Worm (Caenorhabditis elegans) whole organism, early embryonic: ENCODE measurements around the gene C45B2.8.

ENCODE experiments used
- B0310.2 ChIP-seq: sonication (generic microtip); optimal IDR thresholded peaks from 2 replicates; lab custom pipeline; 2016; ENCODE audit warnings: mild to moderate bottlenecking, missing genetic modification characterization, missing compliant biosample characterization
- F13C5.2 ChIP-seq: sonication (generic microtip); optimal IDR thresholded peaks from 2 replicates; lab custom pipeline; 2017; ENCODE audit warnings: mild to moderate bottlenecking, missing genetic modification characterization, inconsistent platforms, missing compliant biosample characterization
- aly-1 ChIP-seq: sonication (generic microtip); optimal IDR thresholded peaks from 2 replicates; lab custom pipeline; 2016; ENCODE audit warnings: missing genetic modification characterization, missing compliant biosample characterization
- ama-1 ChIP-seq: fragments of 150-350 bp; optimal IDR thresholded peaks from 2 replicates; lab custom pipeline; 2014
- ceh-36 ChIP-seq: sonication (generic microtip); optimal IDR thresholded peaks from 2 replicates; lab custom pipeline; 2016; ENCODE audit warnings: missing genetic modification characterization, inconsistent platforms, missing compliant biosample characterization
- flt-1 ChIP-seq: fragments of 200-800 bp; sonication (Bioruptor generic); IDR thresholded peaks from 2 replicates; pipeline ENCODE4 v1.3.6; 2022; ENCODE audit warnings: missing genetic modification characterization, missing compliant biosample characterization
- hmbx-1 ChIP-seq: sonication (generic microtip); optimal IDR thresholded peaks from 2 replicates; lab custom pipeline; 2016; ENCODE audit warnings: mild to moderate bottlenecking, missing genetic modification characterization, missing compliant biosample characterization
- hnd-1 ChIP-seq: sonication (generic microtip); optimal IDR thresholded peaks from 2 replicates; lab custom pipeline; 2016; ENCODE audit warnings: missing genetic modification characterization, missing compliant biosample characterization
- scrt-1 ChIP-seq: fragments of 200-800 bp; sonication (Bioruptor generic); IDR thresholded peaks from 2 replicates; pipeline ENCODE4 v1.3.6; 2022; ENCODE audit warnings: missing genetic modification characterization, missing compliant biosample characterization
- sea-1 ChIP-seq: fragments of 200-800 bp; sonication (Bioruptor generic); conservative IDR thresholded peaks from 2 replicates; pipeline ENCODE4 v1.3.6; 2022; ENCODE audit warnings: missing genetic modification characterization, missing compliant biosample characterization
- tbx-11 ChIP-seq: fragments of 200-800 bp; sonication (Bioruptor generic); IDR thresholded peaks from 2 replicates; pipeline ENCODE4 v1.3.6; 2022; ENCODE audit warnings: missing genetic modification characterization, missing compliant biosample characterization
- tra-4 ChIP-seq: sonication (generic microtip); optimal IDR thresholded peaks from 2 replicates; lab custom pipeline; 2017; ENCODE audit warnings: missing genetic modification characterization, missing compliant biosample characterization

- TF ChIP-seq tra-4 (no peak), flt-1 (GFP tag; lab: Robert Waterston, UW) (no peak), ama-1 (lab: Kevin White, UChicago) (no peak), sea-1 (GFP tag; lab: Robert Waterston, UW) (no peak), tbx-11 (GFP tag; lab: Robert Waterston, UW) (no peak), ceh-36 (tag; lab: Kevin White, UChicago) (no peak), hmbx-1 (tag; lab: Kevin White, UChicago) (no peak), aly-1 (tag; lab: Kevin White, UChicago) (no peak), B0310.2 (tag; lab: Kevin White, UChicago) (no peak), F13C5.2 (no peak), hnd-1 (no peak), scrt-1 (no peak)
Observed at ce11 chrX:6100395-6101099, 12.8 kb downstream of the C45B2.8 start.
